Worm (Caenorhabditis elegans) whole organism, L4/young adult: ENCODE data around the gene gem-1.

ENCODE experiments used
- W03F9.2 ChIP-seq: fragments of 150-350 bp; optimal IDR thresholded peaks from 2 replicates; lab custom pipeline; 2014; ENCODE audit warnings: missing biosample characterization, missing genetic modification characterization
- dao-5 ChIP-seq: sonication (generic microtip); optimal IDR thresholded peaks from 2 replicates; lab custom pipeline; 2016; ENCODE audit warnings: missing genotype, missing genetic modification characterization, moderate library complexity, missing compliant biosample characterization

ce11 chrX:13423340-13423739 lies 46.5 kb upstream of the gem-1 start, which contains the start of gene fkh-3:
- TF ChIP-seq dao-5 (tag; lab: Kevin White, UChicago) = no peak
- no peak for TF ChIP-seq W03F9.2 (tag; lab: Kevin White, UChicago)
